Worm (Caenorhabditis elegans) whole organism, L4/young adult: ENCODE measurements around the gene folt-1.

ENCODE experiments used
- dao-5 ChIP-seq: sonication (generic microtip); optimal IDR thresholded peaks from 2 replicates; lab custom pipeline; 2016; ENCODE audit warnings: missing genotype, missing genetic modification characterization, moderate library complexity, missing compliant biosample characterization
- him-1 ChIP-seq: sonication (generic microtip); optimal IDR thresholded peaks from 2 replicates; lab custom pipeline; 2016; ENCODE audit warnings: missing genotype, missing genetic modification reagents, missing genetic modification characterization, missing compliant biosample characterization

DNA sequence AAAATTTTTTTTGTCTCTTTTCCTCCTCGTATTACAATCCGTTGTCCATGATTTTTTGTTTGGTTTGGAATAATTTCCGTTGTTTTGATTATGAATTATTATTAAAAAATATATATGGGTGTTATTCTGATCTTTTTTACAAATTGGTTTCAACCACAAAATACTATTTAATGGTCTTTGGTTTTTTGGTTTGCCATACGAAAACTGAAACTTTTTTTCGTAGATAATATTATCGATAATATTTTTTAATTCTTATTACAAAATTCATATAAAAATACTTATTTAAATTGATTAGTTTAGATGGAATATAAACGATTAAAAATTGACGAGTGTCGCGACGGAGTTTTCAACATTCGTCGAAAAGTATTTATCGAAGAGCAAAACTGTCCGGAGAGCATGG, 14.1 kb upstream of the folt-1 start, which contains the start of gene jmjd-5:
- TF ChIP-seq him-1 (no peak), dao-5 (no peak)
